Fruit fly (Drosophila melanogaster): Measurements from ENCODE around the gene CG32213.
"Not testable (repeated sequence)": the region's sequence is repeated elsewhere in the genome, so short reads cannot be mapped to it uniquely, and the experiment has no call there.

DNA sequence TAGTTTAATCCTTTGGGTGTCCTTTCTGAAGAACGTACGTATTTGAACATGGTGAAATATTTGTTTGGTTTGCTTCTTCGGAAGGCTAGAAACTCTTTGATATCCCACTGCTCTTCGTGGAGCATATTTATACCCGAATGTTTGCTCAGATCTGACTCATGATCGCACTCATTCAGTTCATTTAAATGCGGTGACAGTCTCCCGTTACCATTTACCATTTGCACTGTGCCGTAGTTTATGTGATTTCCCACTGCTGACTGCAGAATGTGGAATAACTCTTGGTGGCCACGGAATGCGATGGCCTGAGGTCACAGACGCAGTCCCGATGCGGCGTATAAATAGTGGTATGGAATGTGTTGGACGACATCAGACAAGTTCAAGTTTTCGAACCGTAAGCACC lies 3.5 kb upstream of the CG32213 start, which contains the start of the genes 825-Oak and CG12519:
- TF ChIP-seq Bdp1 (GFP tag; optimal IDR thresholded peaks at IDR 0.05); CG9437 (GFP tag; optimal IDR thresholded peaks at IDR 0.05); jigr1 (GFP tag; IDR thresholded peaks at IDR 0.05); nerfin-2 (GFP tag; IDR thresholded peaks at IDR 0.05; ENCODE audit: partially characterized antibody); unc-4 (GFP tag; IDR thresholded peaks at IDR 0.05; ENCODE audit: partially characterized antibody); salm (tag; optimal IDR thresholded peaks at IDR 0.05); Lpt (GFP tag; optimal IDR thresholded peaks at IDR 0.05); fd64A (GFP tag; optimal IDR thresholded peaks at IDR 0.05); jumu (GFP tag; optimal IDR thresholded peaks at IDR 0.05); ERR (GFP tag; optimal IDR thresholded peaks at IDR 0.05): not testable (repeated sequence)

Measured in whole organism, embryonic.